Worm (Caenorhabditis elegans) whole organism, young adult: ENCODE measurements around the gene Y11D7A.19.

Experiments
- B0261.1 ChIP-seq: sonication (generic microtip); optimal IDR thresholded peaks from 2 replicates; lab custom pipeline; 2016; ENCODE audit warnings: mild to moderate bottlenecking, missing genetic modification characterization, moderate library complexity, missing compliant biosample characterization
- C06A6.2 ChIP-seq: fragments of 200-800 bp; sonication (Bioruptor generic); conservative IDR thresholded peaks from 2 replicates; pipeline ENCODE4 v1.3.6; 2022; ENCODE audit warnings: missing genetic modification characterization, missing compliant biosample characterization
- C17E4.6 ChIP-seq: fragments of 200-800 bp; sonication (Bioruptor generic); IDR thresholded peaks from 2 replicates; pipeline ENCODE4 v1.3.6; 2022; ENCODE audit warnings: missing genetic modification reagents, missing genetic modification characterization, missing compliant biosample characterization
- F57A8.1 ChIP-seq: fragments of 200-800 bp; sonication (Bioruptor generic); optimal IDR thresholded peaks from 2 replicates; lab custom pipeline; 2018; ENCODE audit warnings: mild to moderate bottlenecking, missing genetic modification characterization, moderate library complexity, missing compliant biosample characterization
- T26A5.8 ChIP-seq: sonication (generic microtip); optimal IDR thresholded peaks from 2 replicates; lab custom pipeline; 2016; ENCODE audit warnings: missing genetic modification characterization, missing compliant biosample characterization
- Y56A3A.18 ChIP-seq: fragments of 200-800 bp; sonication (Bioruptor generic); IDR thresholded peaks from 2 replicates; pipeline ENCODE4 v1.3.6; 2022; ENCODE audit warnings: missing genetic modification reagents, missing genetic modification characterization, missing compliant biosample characterization
- atf-7 ChIP-seq: sonication (generic microtip); optimal IDR thresholded peaks from 2 replicates; lab custom pipeline; 2017; ENCODE audit warnings: mild to moderate bottlenecking, missing genetic modification characterization, missing compliant biosample characterization
- die-1 ChIP-seq: sonication (generic microtip); optimal IDR thresholded peaks from 2 replicates; lab custom pipeline; 2016; ENCODE audit warnings: missing genotype, mild to moderate bottlenecking, missing genetic modification characterization, missing compliant biosample characterization
- dpff-1 ChIP-seq: sonication (generic microtip); optimal IDR thresholded peaks from 2 replicates; lab custom pipeline; 2017; ENCODE audit warnings: mild to moderate bottlenecking, missing genetic modification characterization, missing compliant biosample characterization
- nhr-80 ChIP-seq: sonication (generic microtip); optimal IDR thresholded peaks from 2 replicates; lab custom pipeline; 2016; ENCODE audit warnings: missing genetic modification characterization, missing compliant biosample characterization
- repo-1 ChIP-seq: sonication (generic microtip); optimal IDR thresholded peaks from 2 replicates; lab custom pipeline; 2017; ENCODE audit warnings: mild to moderate bottlenecking, missing genetic modification characterization, missing compliant biosample characterization
- unc-62 ChIP-seq: fragments of 150-350 bp; optimal IDR thresholded peaks from 2 replicates; lab custom pipeline; 2014; ENCODE audit warnings: missing biosample characterization, missing genetic modification reagents, missing genetic modification characterization
- ztf-25 ChIP-seq: fragments of 200-800 bp; sonication (Bioruptor generic); IDR thresholded peaks from 2 replicates; pipeline ENCODE4 v1.3.6; 2022; ENCODE audit warnings: missing genetic modification reagents, missing genetic modification characterization, missing compliant biosample characterization

- TF ChIP-seq B0261.1 (tag; lab: Kevin White, UChicago) = no peak
- no peak for TF ChIP-seq T26A5.8
- no peak for TF ChIP-seq atf-7 (tag; lab: Kevin White, UChicago)
- TF ChIP-seq repo-1 (tag; lab: Kevin White, UChicago) = no peak
- TF ChIP-seq unc-62 (GFP tag; lab: Kevin White, UChicago) = no peak
- TF ChIP-seq C17E4.6 (GFP tag; lab: Robert Waterston, UW) = no peak
- TF ChIP-seq F57A8.1 (GFP tag; lab: Kevin White, UChicago) = peak; percentile 12
- TF ChIP-seq ztf-25 (GFP tag; lab: Robert Waterston, UW) = no peak
- no peak for TF ChIP-seq dpff-1 (tag; lab: Kevin White, UChicago)
- TF ChIP-seq die-1 = no peak
- no peak for TF ChIP-seq nhr-80 (tag; lab: Kevin White, UChicago)
- TF ChIP-seq C06A6.2 = no peak
- TF ChIP-seq Y56A3A.18 = no peak
These were observed 5.5 kb downstream of the Y11D7A.19 start for ce11 chrIV:9260826-9261225.
